Fruit fly (Drosophila melanogaster): ENCODE results near the gene eag.

DNA sequence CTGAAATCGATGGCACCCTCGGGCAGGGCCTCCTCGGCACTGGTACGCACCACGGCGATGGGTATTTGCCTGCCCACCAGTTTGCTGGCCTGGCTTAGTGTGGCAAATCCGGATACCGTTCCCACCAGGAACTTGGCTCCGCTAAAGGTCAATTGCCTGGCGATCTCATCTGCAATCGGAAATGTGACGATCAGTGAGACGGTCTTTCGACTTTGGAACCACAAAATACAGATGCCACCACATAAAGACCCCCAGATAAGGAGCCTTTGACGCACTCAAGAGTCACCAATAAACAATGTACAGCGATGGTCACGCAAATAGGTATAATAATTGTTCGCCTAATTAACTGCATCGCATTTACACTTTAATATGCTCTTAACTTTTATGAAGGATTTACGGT lies 19.0 kb upstream of the eag start:
- TF ChIP-seq ttk (GFP tag; IDR thresholded peaks at IDR 0.05): no peak
- no peak for TF ChIP-seq ind (GFP tag; optimal IDR thresholded peaks at IDR 0.05)
- no peak for TF ChIP-seq Elba2 (GFP tag; optimal IDR thresholded peaks at IDR 0.05)
- TF ChIP-seq CG11093 (GFP tag; IDR thresholded peaks at IDR 0.05): no peak
- no peak for TF ChIP-seq gro (GFP tag; optimal IDR thresholded peaks at IDR 0.05)
